Fruit fly (Drosophila melanogaster) whole organism, embryonic: Measurements from ENCODE around the gene CG32428.

Source experiments
- Atf3 ChIP-seq: fragments of 200-800 bp; sonication (Bioruptor generic); optimal IDR thresholded peaks from 3 replicates; lab custom pipeline; 2016; ENCODE audit warnings: missing biosample characterization, missing genetic modification characterization
- BEAF-32 ChIP-seq: fragments of 200-800 bp; sonication (Bioruptor generic); optimal IDR thresholded peaks from 3 replicates; lab custom pipeline; 2017; ENCODE audit warnings: missing biosample characterization, missing genetic modification characterization, mild to moderate bottlenecking, moderate library complexity, missing genetic modification reagents
- CG10274 ChIP-seq: fragments of 200-800 bp; sonication (Bioruptor generic); optimal IDR thresholded peaks from 3 replicates; lab custom pipeline; 2017; ENCODE audit warnings: missing biosample characterization, mild to moderate bottlenecking, missing genetic modification characterization
- CG10543 ChIP-seq: fragments of 200-800 bp; sonication (Bioruptor generic); optimal IDR thresholded peaks from 3 replicates; lab custom pipeline; 2017; ENCODE audit warnings: missing biosample characterization, mild to moderate bottlenecking, missing genetic modification characterization, moderate library complexity
- CG10565 ChIP-seq: fragments of 200-800 bp; sonication (Bioruptor generic); optimal IDR thresholded peaks from 3 replicates; lab custom pipeline; 2016; ENCODE audit warnings: missing biosample characterization, mild to moderate bottlenecking, missing genetic modification characterization
- CG11247 ChIP-seq: fragments of 200-800 bp; sonication (Bioruptor generic); IDR thresholded peaks from 2 replicates; pipeline ENCODE4 v1.3.6; 2022; ENCODE audit warnings: missing biosample characterization, missing genetic modification characterization
- CG13775 ChIP-seq: fragments of 200-800 bp; sonication (Bioruptor generic); optimal IDR thresholded peaks from 3 replicates; lab custom pipeline; 2017; ENCODE audit warnings: missing biosample characterization, mild to moderate bottlenecking, missing genetic modification characterization
- CG14014 ChIP-seq: fragments of 200-800 bp; sonication (Bioruptor generic); IDR thresholded peaks from 2 replicates; pipeline ENCODE4 v1.3.6; 2022; ENCODE audit warnings: missing biosample characterization, missing genetic modification characterization
- CG1647 ChIP-seq: fragments of 200-800 bp; sonication (Bioruptor generic); optimal IDR thresholded peaks from 3 replicates; lab custom pipeline; 2016; ENCODE audit warnings: missing biosample characterization, missing genetic modification characterization
- CG2712 ChIP-seq: fragments of 200-800 bp; optimal IDR thresholded peaks from 3 replicates; lab custom pipeline; 2019; ENCODE audit warnings: missing biosample characterization, mild to moderate bottlenecking, missing genetic modification characterization, moderate library complexity
- CG30403 ChIP-seq: fragments of 200-800 bp; sonication (Bioruptor generic); optimal IDR thresholded peaks from 3 replicates; lab custom pipeline; 2016; ENCODE audit warnings: missing biosample characterization, missing genetic modification characterization
- CG31365 ChIP-seq: fragments of 200-800 bp; sonication (Bioruptor generic); optimal IDR thresholded peaks from 2 replicates; lab custom pipeline; 2018; ENCODE audit warnings: missing biosample characterization, mild to moderate bottlenecking, missing genetic modification characterization
- CG34224 ChIP-seq: fragments of 200-800 bp; sonication (Bioruptor generic); IDR thresholded peaks from 3 replicates; pipeline ENCODE4 v1.3.6; 2022; ENCODE audit warnings: missing biosample characterization, missing genetic modification characterization; ENCODE audit not compliant: partially characterized antibody
- CG34422 ChIP-seq: fragments of 200-800 bp; sonication (Bioruptor generic); IDR thresholded peaks from 3 replicates; pipeline ENCODE4 v1.3.6; 2022; ENCODE audit warnings: missing biosample characterization, missing genetic modification characterization
- CG6654 ChIP-seq: fragments of 200-800 bp; sonication (Bioruptor generic); optimal IDR thresholded peaks from 2 replicates; lab custom pipeline; 2017; ENCODE audit warnings: missing biosample characterization, mild to moderate bottlenecking, missing genetic modification characterization
- CG6683 ChIP-seq: fragments of 200-800 bp; sonication (Bioruptor generic); optimal IDR thresholded peaks from 2 replicates; lab custom pipeline; 2017; ENCODE audit warnings: missing biosample characterization, mild to moderate bottlenecking, missing genetic modification characterization, missing genetic modification reagents
- CG6765 ChIP-seq: fragments of 200-800 bp; sonication (Bioruptor generic); optimal IDR thresholded peaks from 3 replicates; lab custom pipeline; 2017; ENCODE audit warnings: missing biosample characterization, mild to moderate bottlenecking, missing genetic modification characterization
- CG7839 ChIP-seq: fragments of 200-800 bp; sonication (Bioruptor generic); optimal IDR thresholded peaks from 3 replicates; lab custom pipeline; 2018; ENCODE audit warnings: missing biosample characterization, mild to moderate bottlenecking, missing genetic modification characterization, moderate library complexity
- CG7928 ChIP-seq: fragments of 200-800 bp; sonication (Bioruptor generic); optimal IDR thresholded peaks from 2 replicates; lab custom pipeline; 2017; ENCODE audit warnings: missing biosample characterization, mild to moderate bottlenecking, missing genetic modification characterization
- CG8944 ChIP-seq: fragments of 200-800 bp; sonication (Bioruptor generic); optimal IDR thresholded peaks from 3 replicates; lab custom pipeline; 2016; ENCODE audit warnings: missing biosample characterization, missing genetic modification characterization
- D19A ChIP-seq: fragments of 200-800 bp; optimal IDR thresholded peaks from 3 replicates; lab custom pipeline; 2019; ENCODE audit warnings: missing biosample characterization, mild to moderate bottlenecking, missing genetic modification characterization, moderate library complexity
- H2.0 ChIP-seq: fragments of 200-800 bp; sonication (Bioruptor generic); IDR thresholded peaks from 2 replicates; pipeline ENCODE4 v1.3.6; 2022; ENCODE audit warnings: missing biosample characterization, missing genetic modification characterization
- HmgZ ChIP-seq: fragments of 200-800 bp; sonication (Bioruptor generic); optimal IDR thresholded peaks from 2 replicates; lab custom pipeline; 2018; ENCODE audit warnings: missing biosample characterization, mild to moderate bottlenecking, missing genetic modification characterization
- Med ChIP-seq: fragments of 200-800 bp; sonication (Bioruptor generic); peaks from one replicate; lab custom pipeline; 2016; ENCODE audit warnings: missing biosample characterization, missing genetic modification characterization, mild to moderate bottlenecking, inconsistent platforms, moderate library complexity
- Oli ChIP-seq: fragments of 200-800 bp; sonication (Bioruptor generic); optimal IDR thresholded peaks from 2 replicates; lab custom pipeline; 2018; ENCODE audit warnings: missing biosample characterization, mild to moderate bottlenecking, missing genetic modification characterization, moderate library complexity
- Ptx1 ChIP-seq: fragments of 200-800 bp; sonication (Bioruptor generic); IDR thresholded peaks from 2 replicates; pipeline ENCODE4 v1.3.6; 2022; ENCODE audit warnings: missing biosample characterization, missing genetic modification characterization
- Rfx ChIP-seq: fragments of 200-800 bp; sonication (Bioruptor generic); IDR thresholded peaks from 2 replicates; pipeline ENCODE4 v1.3.6; 2022; ENCODE audit warnings: missing biosample characterization, missing genetic modification characterization
- Side ChIP-seq: fragments of 200-800 bp; sonication (Bioruptor generic); optimal IDR thresholded peaks from 2 replicates; lab custom pipeline; 2016; ENCODE audit warnings: missing biosample characterization, missing genetic modification characterization
- Sox102F ChIP-seq: fragments of 200-800 bp; sonication (Bioruptor generic); optimal IDR thresholded peaks from 2 replicates; lab custom pipeline; 2018; ENCODE audit warnings: missing biosample characterization, mild to moderate bottlenecking, missing genetic modification characterization, moderate library complexity
- ac ChIP-seq: fragments of 200-800 bp; sonication (Bioruptor generic); optimal IDR thresholded peaks from 3 replicates; lab custom pipeline; 2017; ENCODE audit warnings: missing biosample characterization, mild to moderate bottlenecking, missing genetic modification characterization
- br ChIP-seq: fragments of >200 bp; optimal IDR thresholded peaks from 2 replicates; lab custom pipeline; 2017
- chif ChIP-seq, 2 experiments: fragments of 200-800 bp; sonication (Bioruptor generic); optimal IDR thresholded peaks; 3 replicates each; lab custom pipeline; 2016; ENCODE audit warnings: missing biosample characterization in 2 of 2, missing genetic modification characterization in 2 of 2
- chinmo ChIP-seq: fragments of 200-800 bp; sonication (Bioruptor generic); IDR thresholded peaks from 4 replicates; pipeline ENCODE4 v1.3.6; 2022; ENCODE audit warnings: missing biosample characterization, missing genetic modification characterization; ENCODE audit not compliant: partially characterized antibody
- dm ChIP-seq: fragments of 200-800 bp; sonication (Bioruptor generic); optimal IDR thresholded peaks from 3 replicates; lab custom pipeline; 2016; ENCODE audit warnings: missing biosample characterization, missing genetic modification characterization
- gro ChIP-seq: fragments of 200-800 bp; sonication (Bioruptor generic); optimal IDR thresholded peaks from 2 replicates; lab custom pipeline; 2016; ENCODE audit warnings: missing biosample characterization, missing genetic modification characterization
- h ChIP-seq: fragments of >200 bp; optimal IDR thresholded peaks from 2 replicates; lab custom pipeline; 2017
- insv ChIP-seq, 2 experiments: fragments of 200-800 bp; sonication (Bioruptor generic); optimal IDR thresholded peaks; 3 replicates each; lab custom pipeline; 2016 to 2018; ENCODE audit warnings: missing biosample characterization in 2 of 2, missing genetic modification characterization in 2 of 2
- mirr ChIP-seq: fragments of 200-800 bp; sonication (Bioruptor generic); optimal IDR thresholded peaks from 3 replicates; lab custom pipeline; 2018; ENCODE audit warnings: missing biosample characterization, mild to moderate bottlenecking, missing genetic modification characterization
- pzg ChIP-seq: fragments of 200-800 bp; sonication (Bioruptor generic); optimal IDR thresholded peaks from 3 replicates; lab custom pipeline; 2018; ENCODE audit warnings: missing biosample characterization, mild to moderate bottlenecking, missing genetic modification characterization, moderate library complexity
- salm ChIP-seq: fragments of 200-800 bp; sonication (Bioruptor generic); optimal IDR thresholded peaks from 2 replicates; lab custom pipeline; 2018; ENCODE audit warnings: missing biosample characterization, mild to moderate bottlenecking, missing genetic modification characterization
- sc ChIP-seq, 3 experiments: fragments of >200 bp in 2 of 3; fragments of 200-800 bp in 1 of 3; sonication (Bioruptor generic) in 1 of 3; optimal IDR thresholded peaks; 2 replicates in 2 of 3; 3 replicates in 1 of 3; lab custom pipeline; 2017; ENCODE audit warnings: mild to moderate bottlenecking in 1 of 3, missing biosample characterization in 1 of 3, missing genetic modification characterization in 1 of 3, missing genetic modification reagents in 1 of 3
- sob ChIP-seq: fragments of 200-800 bp; sonication (Bioruptor generic); IDR thresholded peaks from 2 replicates; pipeline ENCODE4 v1.3.6; 2022; ENCODE audit warnings: missing biosample characterization, missing genetic modification characterization
- sr ChIP-seq: fragments of 200-800 bp; sonication (Bioruptor generic); IDR thresholded peaks from 3 replicates; pipeline ENCODE4 v1.3.6; 2022; ENCODE audit warnings: missing biosample characterization, missing genetic modification characterization
- sug ChIP-seq: fragments of 200-800 bp; optimal IDR thresholded peaks from 2 replicates; lab custom pipeline; 2019; ENCODE audit warnings: missing biosample characterization, mild to moderate bottlenecking, missing genetic modification characterization, moderate library complexity
- tll ChIP-seq, 2 experiments: fragments of 200-800 bp in 1 of 2; fragments of >200 bp in 1 of 2; sonication (Bioruptor generic) in 1 of 2; optimal IDR thresholded peaks; 2 replicates each; lab custom pipeline; 2017 to 2019; ENCODE audit warnings: missing biosample characterization in 2 of 2, missing genetic modification characterization in 2 of 2, mild to moderate bottlenecking in 1 of 2, moderate library complexity in 1 of 2
- twi ChIP-seq: fragments of 200-800 bp; optimal IDR thresholded peaks from 2 replicates; lab custom pipeline; 2019; ENCODE audit warnings: missing biosample characterization, mild to moderate bottlenecking, missing genetic modification characterization, moderate library complexity

CG32428 gene

dm6 chr3L:20440902-20441429 is 32.6 kb downstream of the CG32428 start (continued):
- peak; percentile 37 for TF ChIP-seq gro (GFP tag; lab: Kevin White, UChicago)
- no peak for TF ChIP-seq ac (GFP tag; lab: Kevin White, UChicago)
- no peak for TF ChIP-seq sob (GFP tag; lab: Robert Waterston, UW)
- no peak for TF ChIP-seq CG6765 (GFP tag; lab: Kevin White, UChicago)
- TF ChIP-seq sr (GFP tag; lab: Robert Waterston, UW) = peak; percentile 98
- TF ChIP-seq mirr (GFP tag; lab: Kevin White, UChicago) = peak; percentile 53
- TF ChIP-seq Ptx1 (GFP tag; lab: Robert Waterston, UW) = 0 out of 2 replicates have a peak, but pooled peaks have one; percentile 5
- no peak for TF ChIP-seq tll (GFP tag; optimal IDR thresholded peaks at IDR 0.05; lab: Kevin White, UChicago)
- TF ChIP-seq D19A (tag; lab: Kevin White, UChicago) = no peak
- 0 out of 2 replicates have a peak, but pooled peaks have one; percentile 9 for TF ChIP-seq CG11247
- peak; percentile 74 for TF ChIP-seq Med (GFP tag; lab: Kevin White, UChicago)
- 0 out of 2 replicates have a peak, but pooled peaks have one; percentile 5 for TF ChIP-seq Rfx (GFP tag; lab: Robert Waterston, UW)
- no peak for TF ChIP-seq sc (optimal IDR thresholded peaks at IDR 0.05; lab: Kevin White, UChicago)
- TF ChIP-seq sc (GFP tag; optimal IDR thresholded peaks at IDR 0.05; lab: Kevin White, UChicago) = no peak
- TF ChIP-seq CG31365 (tag; lab: Kevin White, UChicago) = no peak
- TF ChIP-seq, all 482 proteins: peak for 15

dm6 chr3L:20439772-20440171 is 33.8 kb downstream of the CG32428 start, which contains the start of gene Hpd:
Gene Hpd, minus strand, starts transcription at chr3L:20439872.
- 0 out of 4 replicates have a peak, but pooled peaks have one; percentile 8 for TF ChIP-seq chinmo (GFP tag; lab: Robert Waterston, UW)
- no peak for TF ChIP-seq chif (GFP tag; optimal IDR thresholded peaks at IDR 0.05; lab: Kevin White, UChicago)

- TF ChIP-seq CG7928 (GFP tag; lab: Kevin White, UChicago) (no peak), CG2712 (tag; lab: Kevin White, UChicago) (peak; percentile 11), CG1647 (GFP tag; lab: Kevin White, UChicago) (no peak), h (lab: Kevin White, UChicago) (no peak), Oli (tag; lab: Kevin White, UChicago) (no peak), CG13775 (GFP tag; lab: Kevin White, UChicago) (no peak), CG6683 (GFP tag; lab: Kevin White, UChicago) (no peak), CG10543 (GFP tag; lab: Kevin White, UChicago) (no peak), CG34224 (GFP tag; lab: Robert Waterston, UW) (peak; percentile 26; the same call in 1 of the 3 replicates), CG10274 (no peak), Side (GFP tag; lab: Kevin White, UChicago) (no peak), CG6654 (GFP tag; lab: Kevin White, UChicago) (no peak), salm (no peak), HmgZ (tag; lab: Kevin White, UChicago) (peak; percentile 15), insv (GFP tag; optimal IDR thresholded peaks at IDR 0.05; lab: Kevin White, UChicago) (no peak), CG30403 (GFP tag; lab: Kevin White, UChicago) (no peak), dm (GFP tag; lab: Kevin White, UChicago) (no peak), BEAF-32 (peak; percentile 43), pzg (GFP tag; lab: Kevin White, UChicago) (peak; percentile 79), Atf3 (GFP tag; lab: Kevin White, UChicago) (no peak), twi (no peak), H2.0 (GFP tag; lab: Robert Waterston, UW) (no peak), CG8944 (no peak), CG34422 (GFP tag; lab: Robert Waterston, UW) (peak; percentile 68; the same call in 1 of the 3 replicates), ac (GFP tag; lab: Kevin White, UChicago) (no peak), Sox102F (GFP tag; lab: Kevin White, UChicago) (no peak), br (lab: Kevin White, UChicago) (no peak), CG7839 (tag; lab: Kevin White, UChicago) (no peak), CG10565 (GFP tag; lab: Kevin White, UChicago) (no peak), CG14014 (GFP tag; lab: Robert Waterston, UW) (no peak), sug (peak; percentile 1)
Observed at dm6 chr3L:20436069-20436468, 37.5 kb downstream of the CG32428 start, which contains the start of the genes mRpL15 and CtIP. Gene mRpL15, minus strand, starts transcription at chr3L:20436209. Gene CtIP, plus strand, starts transcription at chr3L:20436250.
